Fruit fly (Drosophila melanogaster) whole organism, adult: ENCODE results near the gene Sfp24Bb.
A peak's percentile ranks its signal among the peaks of the same experiment; 100 is the strongest.

Experiments used
- CG11617 ChIP-seq: fragments of 200-800 bp; sonication (Bioruptor generic); optimal IDR thresholded peaks from 2 replicates; lab custom pipeline; 2017; ENCODE audit warnings: mild to moderate bottlenecking, missing biosample characterization, missing genetic modification reagents, missing genetic modification characterization
- CG12768 ChIP-seq: fragments of 200-800 bp; sonication (Bioruptor generic); optimal IDR thresholded peaks from 2 replicates; lab custom pipeline; 2017; ENCODE audit warnings: missing biosample characterization, missing genetic modification characterization, mild to moderate bottlenecking, moderate library complexity, missing genetic modification reagents
- CG14711 ChIP-seq: fragments of 200-800 bp; sonication (Bioruptor generic); optimal IDR thresholded peaks from 2 replicates; lab custom pipeline; 2018; ENCODE audit warnings: missing biosample characterization, mild to moderate bottlenecking, missing genetic modification characterization, moderate library complexity
- CG1620 ChIP-seq: fragments of 200-800 bp; sonication (Bioruptor generic); optimal IDR thresholded peaks from 2 replicates; lab custom pipeline; 2016; ENCODE audit warnings: missing biosample characterization, missing genetic modification characterization
- CG33017 ChIP-seq: fragments of 200-800 bp; sonication (Bioruptor generic); optimal IDR thresholded peaks from 2 replicates; lab custom pipeline; 2018; ENCODE audit warnings: missing biosample characterization, mild to moderate bottlenecking, missing genetic modification characterization, moderate library complexity
- CG5204 ChIP-seq: fragments of 200-800 bp; sonication (Bioruptor generic); optimal IDR thresholded peaks from 2 replicates; lab custom pipeline; 2016; ENCODE audit warnings: missing biosample characterization, missing genetic modification characterization
- CG7045 ChIP-seq: fragments of 200-800 bp; sonication (Bioruptor generic); optimal IDR thresholded peaks from 2 replicates; lab custom pipeline; 2017; ENCODE audit warnings: missing biosample characterization, mild to moderate bottlenecking, missing genetic modification characterization
- CG7101 ChIP-seq: fragments of 200-800 bp; sonication (Bioruptor generic); optimal IDR thresholded peaks from 2 replicates; lab custom pipeline; 2018; ENCODE audit warnings: missing biosample characterization, mild to moderate bottlenecking, missing genetic modification characterization, moderate library complexity
- Clk ChIP-seq: fragments of 200-800 bp; sonication (Bioruptor generic); optimal IDR thresholded peaks from 2 replicates; lab custom pipeline; 2017; ENCODE audit warnings: missing biosample characterization, missing genetic modification characterization
- Crg-1 ChIP-seq: fragments of 200-800 bp; sonication (Bioruptor generic); optimal IDR thresholded peaks from 2 replicates; lab custom pipeline; 2016; ENCODE audit warnings: missing biosample characterization, missing genetic modification characterization
- Hr96 ChIP-seq: fragments of 200-800 bp; sonication (Bioruptor generic); optimal IDR thresholded peaks from 2 replicates; lab custom pipeline; 2016; ENCODE audit warnings: missing biosample characterization, missing genetic modification characterization
- Mnt ChIP-seq: fragments of 200-800 bp; sonication (Bioruptor generic); optimal IDR thresholded peaks from 2 replicates; lab custom pipeline; 2016; ENCODE audit warnings: missing biosample characterization, mild to moderate bottlenecking, missing genetic modification characterization
- bab1 ChIP-seq: fragments of 200-800 bp; sonication (Bioruptor generic); optimal IDR thresholded peaks from 3 replicates; lab custom pipeline; 2019; ENCODE audit warnings: missing biosample characterization, mild to moderate bottlenecking, missing genetic modification characterization, moderate library complexity
- cic ChIP-seq: fragments of 200-800 bp; sonication (Bioruptor generic); optimal IDR thresholded peaks from 2 replicates; lab custom pipeline; 2017; ENCODE audit warnings: missing biosample characterization, mild to moderate bottlenecking, missing genetic modification characterization, moderate library complexity
- cnc ChIP-seq, 2 experiments: fragments of >200 bp; optimal IDR thresholded peaks; 2 replicates each; lab custom pipeline; 2017
- kay ChIP-seq: fragments of 200-800 bp; sonication (Bioruptor generic); peaks from one replicate; lab custom pipeline; 2016; ENCODE audit warnings: missing biosample characterization, missing genetic modification characterization, borderline replicate concordance
- ovo ChIP-seq: fragments of 200-800 bp; sonication (Bioruptor generic); optimal IDR thresholded peaks from 2 replicates; lab custom pipeline; 2016; ENCODE audit warnings: missing biosample characterization, missing genetic modification characterization
- pad ChIP-seq: fragments of 200-800 bp; sonication (Bioruptor generic); optimal IDR thresholded peaks from 3 replicates; lab custom pipeline; 2017; ENCODE audit warnings: missing biosample characterization, missing genetic modification characterization, mild to moderate bottlenecking, moderate library complexity, missing genetic modification reagents
- tj ChIP-seq: fragments of 200-800 bp; sonication (Bioruptor generic); optimal IDR thresholded peaks from 3 replicates; lab custom pipeline; 2017; ENCODE audit warnings: missing biosample characterization, mild to moderate bottlenecking, missing genetic modification characterization, moderate library complexity
- toe ChIP-seq: fragments of 200-800 bp; sonication (Bioruptor generic); optimal IDR thresholded peaks from 2 replicates; lab custom pipeline; 2016; ENCODE audit warnings: missing biosample characterization, missing genetic modification characterization

Sfp24Bb gene

dm6 chr2L:3632047-3632880 lies 37.3 kb downstream of the Sfp24Bb start:
- TF ChIP-seq Mnt (GFP tag; lab: Kevin White, UChicago) (peak; percentile 80), CG1620 (GFP tag; lab: Kevin White, UChicago) (peak; percentile 60), Crg-1 (GFP tag; lab: Kevin White, UChicago) (peak; percentile 53), cic (GFP tag; lab: Kevin White, UChicago) (peak; percentile 70), toe (GFP tag; lab: Kevin White, UChicago) (peak; percentile 83), bab1 (GFP tag; lab: Kevin White, UChicago) (peak; percentile 92), pad (GFP tag; lab: Kevin White, UChicago) (peak; percentile 85), tj (peak; percentile 72), cnc (optimal IDR thresholded peaks at IDR 0.05; lab: Kevin White, UChicago) (no peak), kay (GFP tag; lab: Kevin White, UChicago) (peak; percentile 96), CG33017 (tag; lab: Kevin White, UChicago) (peak; percentile 81), Clk (GFP tag; lab: Kevin White, UChicago) (peak; percentile 80), Hr96 (GFP tag; lab: Kevin White, UChicago) (peak; percentile 91), CG12768 (GFP tag; lab: Kevin White, UChicago) (peak; percentile 93), CG11617 (GFP tag; lab: Kevin White, UChicago) (peak; percentile 90), CG14711 (tag; lab: Kevin White, UChicago) (peak; percentile 91), CG7101 (tag; lab: Kevin White, UChicago) (peak; percentile 89), ovo (peak; percentile 50), CG7045 (GFP tag; lab: Kevin White, UChicago) (peak; percentile 76), CG5204 (peak; percentile 86)

- TF ChIP-seq ovo (no peak), CG1620 (GFP tag; lab: Kevin White, UChicago) (no peak), CG7045 (GFP tag; lab: Kevin White, UChicago) (no peak), cnc (optimal IDR thresholded peaks at IDR 0.05; lab: Kevin White, UChicago) (no peak), tj (no peak), Mnt (GFP tag; lab: Kevin White, UChicago) (no peak), Clk (GFP tag; lab: Kevin White, UChicago) (no peak)
Measured at dm6 chr2L:3631262-3632046, 38.1 kb downstream of the Sfp24Bb start.

DNA sequence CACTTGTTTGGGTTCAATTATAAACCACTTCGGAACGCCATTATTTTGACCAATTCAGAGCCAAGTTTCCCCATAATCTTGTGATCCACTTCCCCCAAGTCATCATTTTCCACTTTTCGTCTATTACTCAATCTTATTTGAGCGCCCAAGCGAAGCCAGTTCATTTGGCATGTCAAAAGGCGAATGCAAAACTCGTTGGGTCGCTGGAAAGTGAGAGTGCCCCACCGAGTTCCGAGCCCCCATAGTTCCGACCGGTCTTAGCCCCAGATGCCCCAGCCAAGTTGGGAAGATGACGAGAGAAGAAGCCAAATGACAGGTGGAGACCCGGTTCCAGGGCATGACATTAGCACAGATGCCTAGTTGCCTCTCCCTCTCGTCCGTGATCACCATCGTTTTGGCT lies 38.8 kb downstream of the Sfp24Bb start:
- TF ChIP-seq Clk (GFP tag; lab: Kevin White, UChicago) = no peak
- no peak for TF ChIP-seq CG33017 (tag; lab: Kevin White, UChicago)
- TF ChIP-seq CG7101 (tag; lab: Kevin White, UChicago) = no peak
- TF ChIP-seq cnc (optimal IDR thresholded peaks at IDR 0.05; lab: Kevin White, UChicago) = no peak
- no peak for TF ChIP-seq bab1 (GFP tag; lab: Kevin White, UChicago)
- no peak for TF ChIP-seq Crg-1 (GFP tag; lab: Kevin White, UChicago)
- no peak for TF ChIP-seq tj
- TF ChIP-seq CG5204 = no peak
- no peak for TF ChIP-seq ovo
- TF ChIP-seq CG1620 (GFP tag; lab: Kevin White, UChicago) = no peak
- no peak for TF ChIP-seq Mnt (GFP tag; lab: Kevin White, UChicago)
- no peak for TF ChIP-seq kay (GFP tag; lab: Kevin White, UChicago)
- no peak for TF ChIP-seq CG12768 (GFP tag; lab: Kevin White, UChicago)
- no peak for TF ChIP-seq Hr96 (GFP tag; lab: Kevin White, UChicago)
- no peak for TF ChIP-seq pad (GFP tag; lab: Kevin White, UChicago)
- TF ChIP-seq CG7045 (GFP tag; lab: Kevin White, UChicago) = no peak
- no peak for TF ChIP-seq CG14711 (tag; lab: Kevin White, UChicago)

DNA sequence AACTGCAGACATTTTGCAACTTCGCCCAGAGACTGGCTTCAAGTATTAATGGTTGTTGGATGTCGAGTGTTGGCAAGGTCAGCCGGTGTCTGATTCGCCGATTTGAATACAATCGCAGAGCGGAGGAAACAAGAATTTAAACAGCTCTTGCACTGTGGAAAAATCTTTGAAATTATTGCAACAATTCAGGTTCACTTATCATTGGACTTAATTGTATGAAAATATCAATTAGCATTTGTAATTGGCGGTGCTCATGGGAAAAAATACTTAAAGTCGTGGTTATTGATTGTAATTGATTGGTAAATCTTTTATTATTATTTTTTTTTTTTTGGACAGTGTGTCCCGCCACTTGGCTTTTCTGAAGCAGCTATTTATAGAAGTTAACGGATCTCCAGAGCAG lies 40.1 kb downstream of the Sfp24Bb start:
- TF ChIP-seq CG33017 (tag; lab: Kevin White, UChicago) = no peak
- no peak for TF ChIP-seq CG7045 (GFP tag; lab: Kevin White, UChicago)
- no peak for TF ChIP-seq Clk (GFP tag; lab: Kevin White, UChicago)
- TF ChIP-seq CG14711 (tag; lab: Kevin White, UChicago) = no peak
- no peak for TF ChIP-seq ovo
- TF ChIP-seq cnc (optimal IDR thresholded peaks at IDR 0.05; lab: Kevin White, UChicago) = no peak

DNA sequence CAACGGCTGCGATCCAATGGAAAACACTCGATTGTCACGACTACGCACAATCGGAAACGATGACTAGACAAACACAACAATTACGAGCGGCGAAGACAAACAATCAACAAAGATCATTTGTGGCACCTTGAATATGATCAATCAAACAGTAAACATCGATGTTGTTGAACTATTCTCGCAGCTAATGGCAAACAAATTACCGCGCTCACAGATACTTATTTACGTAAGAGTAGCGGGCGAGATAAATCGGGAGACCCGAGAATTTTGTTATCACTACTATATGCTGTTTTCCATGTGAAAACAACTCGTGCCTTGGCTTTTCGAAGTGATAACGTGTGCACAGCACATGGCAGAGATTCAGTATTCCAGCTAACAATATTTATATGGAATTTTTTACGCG lies 40.8 kb downstream of the Sfp24Bb start:
- TF ChIP-seq cnc (optimal IDR thresholded peaks at IDR 0.05; lab: Kevin White, UChicago) (no peak), ovo (no peak), CG7045 (GFP tag; lab: Kevin White, UChicago) (no peak), CG33017 (tag; lab: Kevin White, UChicago) (peak; percentile 41), tj (no peak), Mnt (GFP tag; lab: Kevin White, UChicago) (peak; percentile 79), Hr96 (GFP tag; lab: Kevin White, UChicago) (no peak), bab1 (GFP tag; lab: Kevin White, UChicago) (no peak), Crg-1 (GFP tag; lab: Kevin White, UChicago) (peak; percentile 83), toe (GFP tag; lab: Kevin White, UChicago) (no peak), CG1620 (GFP tag; lab: Kevin White, UChicago) (peak; percentile 24), cic (GFP tag; lab: Kevin White, UChicago) (peak; percentile 71), pad (GFP tag; lab: Kevin White, UChicago) (peak; percentile 5), Clk (GFP tag; lab: Kevin White, UChicago) (peak; percentile 20), CG11617 (GFP tag; lab: Kevin White, UChicago) (no peak), kay (GFP tag; lab: Kevin White, UChicago) (peak; percentile 86), CG14711 (tag; lab: Kevin White, UChicago) (no peak), CG5204 (no peak), CG12768 (GFP tag; lab: Kevin White, UChicago) (peak; percentile 31), CG7101 (tag; lab: Kevin White, UChicago) (peak; percentile 33)
